Fruit fly (Drosophila melanogaster): Measurements from ENCODE around the gene CG7523.

DNA sequence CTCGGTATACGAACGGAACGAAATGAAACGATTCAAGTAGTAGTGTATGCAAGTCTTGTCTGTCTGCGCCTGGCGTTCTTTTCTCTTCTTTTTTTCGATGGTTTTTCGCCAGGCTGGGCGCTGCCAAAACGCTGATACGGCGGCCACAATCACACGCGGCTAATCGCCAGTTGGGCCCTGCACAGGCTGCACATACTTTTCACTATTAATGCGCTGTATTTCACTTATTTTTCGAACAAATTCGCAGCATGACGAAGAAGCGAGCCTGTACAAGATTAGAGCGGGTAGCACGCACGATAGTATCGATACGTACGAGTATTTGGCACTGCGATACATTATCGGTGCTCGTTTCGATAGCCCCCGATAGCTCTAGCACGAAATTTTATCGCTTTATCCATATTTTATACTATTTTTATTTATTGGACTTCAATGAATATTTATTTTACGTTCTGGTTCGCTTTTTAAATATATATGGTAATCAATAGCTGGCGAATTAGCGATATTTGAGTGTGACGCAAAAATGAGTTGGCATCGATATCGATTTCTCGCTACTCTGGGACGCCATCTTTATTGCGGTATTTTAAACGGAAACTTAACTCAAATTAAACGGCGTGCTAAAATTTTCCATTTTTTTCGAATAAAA, 47.5 kb upstream of the CG7523 start, which contains the start of gene osa:
- TF ChIP-seq ttk (optimal IDR thresholded peaks at IDR 0.05) (no peak), psq (optimal IDR thresholded peaks at IDR 0.05) (no peak), Sin3A (optimal IDR thresholded peaks at IDR 0.05) (no peak), insv (optimal IDR thresholded peaks at IDR 0.05) (no peak), h (optimal IDR thresholded peaks at IDR 0.05) (no peak), Myc (optimal IDR thresholded peaks at IDR 0.05) (no peak)
